Fruit fly (Drosophila melanogaster) whole organism, embryonic: ENCODE data around the gene Ctr1B.

Source experiments
- Blimp-1 ChIP-seq: fragments of 200-800 bp; sonication (Bioruptor generic); optimal IDR thresholded peaks from 3 replicates; lab custom pipeline; 2018; ENCODE audit warnings: missing biosample characterization, missing genetic modification characterization, mild to moderate bottlenecking, moderate library complexity, missing genetic modification reagents
- Bteb2 ChIP-seq: fragments of 200-800 bp; sonication (Bioruptor generic); optimal IDR thresholded peaks from 2 replicates; lab custom pipeline; 2016; ENCODE audit warnings: missing biosample characterization, missing genetic modification characterization
- CG12071 ChIP-seq: fragments of 200-800 bp; sonication (Bioruptor generic); optimal IDR thresholded peaks from 3 replicates; lab custom pipeline; 2018; ENCODE audit warnings: missing biosample characterization, mild to moderate bottlenecking, missing genetic modification characterization
- CG12236 ChIP-seq: fragments of 200-800 bp; sonication (Bioruptor generic); optimal IDR thresholded peaks from 2 replicates; lab custom pipeline; 2016; ENCODE audit warnings: missing biosample characterization, missing genetic modification characterization
- CG15479 ChIP-seq: fragments of 200-800 bp; sonication (Bioruptor generic); optimal IDR thresholded peaks from 3 replicates; lab custom pipeline; 2019; ENCODE audit warnings: missing biosample characterization, mild to moderate bottlenecking, missing genetic modification characterization, moderate library complexity
- CG17802 ChIP-seq: fragments of 200-800 bp; sonication (Bioruptor generic); optimal IDR thresholded peaks from 2 replicates; lab custom pipeline; 2018; ENCODE audit warnings: missing biosample characterization, mild to moderate bottlenecking, missing genetic modification characterization, moderate library complexity
- CG1792 ChIP-seq: fragments of 200-800 bp; sonication (Bioruptor generic); optimal IDR thresholded peaks from 2 replicates; lab custom pipeline; 2016; ENCODE audit warnings: missing biosample characterization, missing genetic modification characterization
- CG30403 ChIP-seq: fragments of 200-800 bp; sonication (Bioruptor generic); optimal IDR thresholded peaks from 3 replicates; lab custom pipeline; 2016; ENCODE audit warnings: missing biosample characterization, missing genetic modification characterization
- CG4404 ChIP-seq: fragments of 200-800 bp; sonication (Bioruptor generic); IDR thresholded peaks from 2 replicates; pipeline ENCODE4 v1.3.6; 2022; ENCODE audit warnings: missing biosample characterization, missing genetic modification characterization
- CG6791 ChIP-seq: fragments of 200-800 bp; sonication (Bioruptor generic); IDR thresholded peaks from 3 replicates; pipeline ENCODE4 v1.3.6; 2022; ENCODE audit warnings: missing biosample characterization, missing genetic modification characterization; ENCODE audit not compliant: partially characterized antibody
- CG7357 ChIP-seq: fragments of 200-800 bp; sonication (Bioruptor generic); IDR thresholded peaks from 3 replicates; pipeline ENCODE4 v1.3.6; 2022; ENCODE audit warnings: missing biosample characterization, missing genetic modification characterization
- CG7372 ChIP-seq: fragments of 200-800 bp; sonication (Bioruptor generic); IDR thresholded peaks from 2 replicates; pipeline ENCODE4 v1.3.6; 2022; ENCODE audit warnings: missing biosample characterization, missing genetic modification characterization
- CG7556 ChIP-seq: fragments of 200-800 bp; sonication (Bioruptor generic); optimal IDR thresholded peaks from 2 replicates; lab custom pipeline; 2017; ENCODE audit warnings: missing biosample characterization, mild to moderate bottlenecking, missing genetic modification characterization
- CG7839 ChIP-seq: fragments of 200-800 bp; sonication (Bioruptor generic); optimal IDR thresholded peaks from 3 replicates; lab custom pipeline; 2018; ENCODE audit warnings: missing biosample characterization, mild to moderate bottlenecking, missing genetic modification characterization, moderate library complexity
- CG8388 ChIP-seq: fragments of 200-800 bp; sonication (Bioruptor generic); optimal IDR thresholded peaks from 2 replicates; lab custom pipeline; 2019; ENCODE audit warnings: missing biosample characterization, mild to moderate bottlenecking, missing genetic modification characterization, moderate library complexity
- CG9215 ChIP-seq: fragments of 200-800 bp; sonication (Bioruptor generic); IDR thresholded peaks from 2 replicates; pipeline ENCODE4 v1.3.6; 2022; ENCODE audit warnings: missing biosample characterization, missing genetic modification characterization
- CG9727 ChIP-seq: fragments of 200-800 bp; sonication (Bioruptor generic); optimal IDR thresholded peaks from 3 replicates; lab custom pipeline; 2017; ENCODE audit warnings: missing biosample characterization, mild to moderate bottlenecking, missing genetic modification characterization
- D ChIP-seq, 2 experiments: fragments of 200-800 bp in 1 of 2; fragments of >200 bp in 1 of 2; sonication (Bioruptor generic) in 1 of 2; optimal IDR thresholded peaks; 2 replicates in 1 of 2; 3 replicates in 1 of 2; lab custom pipeline; 2017; ENCODE audit warnings: mild to moderate bottlenecking in 1 of 2, missing biosample characterization in 1 of 2, missing genetic modification characterization in 1 of 2, missing genetic modification reagents in 1 of 2
- ERR ChIP-seq: fragments of 200-800 bp; sonication (Bioruptor generic); optimal IDR thresholded peaks from 2 replicates; lab custom pipeline; 2016; ENCODE audit warnings: missing biosample characterization, missing genetic modification characterization
- Elba2 ChIP-seq: fragments of 200-800 bp; sonication (Bioruptor generic); optimal IDR thresholded peaks from 3 replicates; lab custom pipeline; 2016; ENCODE audit warnings: missing biosample characterization, missing genetic modification characterization
- H2.0 ChIP-seq: fragments of 200-800 bp; sonication (Bioruptor generic); IDR thresholded peaks from 2 replicates; pipeline ENCODE4 v1.3.6; 2022; ENCODE audit warnings: missing biosample characterization, missing genetic modification characterization
- HHEX ChIP-seq: fragments of 200-800 bp; sonication (Bioruptor generic); optimal IDR thresholded peaks from 3 replicates; lab custom pipeline; 2017; ENCODE audit warnings: missing biosample characterization, mild to moderate bottlenecking, missing genetic modification characterization, missing genetic modification reagents
- Lpt ChIP-seq: fragments of >200 bp; optimal IDR thresholded peaks from 2 replicates; lab custom pipeline; 2018; ENCODE audit warnings: missing biosample characterization, missing genetic modification characterization
- Meics ChIP-seq: fragments of 200-800 bp; sonication (Bioruptor generic); optimal IDR thresholded peaks from 2 replicates; lab custom pipeline; 2017; ENCODE audit warnings: missing biosample characterization, mild to moderate bottlenecking, missing genetic modification characterization
- Nf-YB ChIP-seq: fragments of 200-800 bp; sonication (Bioruptor generic); optimal IDR thresholded peaks from 3 replicates; lab custom pipeline; 2019; ENCODE audit warnings: missing biosample characterization, mild to moderate bottlenecking, missing genetic modification characterization, moderate library complexity
- Pdp1 ChIP-seq, 2 experiments: fragments of 200-800 bp; sonication (Bioruptor generic); optimal IDR thresholded peaks; 3 replicates each; lab custom pipeline; 2016; ENCODE audit warnings: missing biosample characterization in 2 of 2, missing genetic modification characterization in 2 of 2, mild to moderate bottlenecking in 1 of 2, moderate library complexity in 1 of 2
- Sox100B ChIP-seq: fragments of 200-800 bp; sonication (Bioruptor generic); optimal IDR thresholded peaks from 3 replicates; lab custom pipeline; 2018; ENCODE audit warnings: missing biosample characterization, mild to moderate bottlenecking, missing genetic modification characterization
- Trl ChIP-seq, 3 experiments: fragments of >200 bp in 2 of 3; fragments of 200-800 bp in 1 of 3; sonication (Bioruptor generic) in 1 of 3; optimal IDR thresholded peaks; 2 replicates in 1 of 3; 3 replicates in 2 of 3; lab custom pipeline; 2016 to 2017; ENCODE audit warnings: missing biosample characterization in 1 of 3, missing genetic modification characterization in 1 of 3
- aop ChIP-seq: fragments of 200-800 bp; sonication (Bioruptor generic); IDR thresholded peaks from 2 replicates; pipeline ENCODE4 v1.3.6; 2022; ENCODE audit warnings: missing biosample characterization, missing genetic modification characterization
- ase ChIP-seq: fragments of 200-800 bp; sonication (Bioruptor generic); IDR thresholded peaks from 3 replicates; pipeline ENCODE4 v1.3.6; 2022; ENCODE audit warnings: missing biosample characterization, missing genetic modification characterization
- bowl ChIP-seq: fragments of 200-800 bp; sonication (Bioruptor generic); IDR thresholded peaks from 2 replicates; pipeline ENCODE4 v1.3.6; 2022; ENCODE audit warnings: missing biosample characterization, missing genetic modification characterization
- gcm2 ChIP-seq: fragments of 200-800 bp; sonication (Bioruptor generic); optimal IDR thresholded peaks from 2 replicates; lab custom pipeline; 2016; ENCODE audit warnings: missing biosample characterization, missing genetic modification characterization
- insv ChIP-seq, 2 experiments: fragments of 200-800 bp; sonication (Bioruptor generic); optimal IDR thresholded peaks; 3 replicates each; lab custom pipeline; 2016 to 2018; ENCODE audit warnings: missing biosample characterization in 2 of 2, missing genetic modification characterization in 2 of 2
- luna ChIP-seq: fragments of 200-800 bp; sonication (Bioruptor generic); optimal IDR thresholded peaks from 2 replicates; lab custom pipeline; 2016; ENCODE audit warnings: missing biosample characterization, missing genetic modification characterization
- mam ChIP-seq: fragments of 200-800 bp; sonication (Bioruptor generic); optimal IDR thresholded peaks from 3 replicates; lab custom pipeline; 2016; ENCODE audit warnings: missing biosample characterization, missing genetic modification characterization
- nmo ChIP-seq: fragments of 200-800 bp; sonication (Bioruptor generic); optimal IDR thresholded peaks from 2 replicates; lab custom pipeline; 2018; ENCODE audit warnings: missing biosample characterization, mild to moderate bottlenecking, missing genetic modification characterization, moderate library complexity
- org-1 ChIP-seq: fragments of 200-800 bp; sonication (Bioruptor generic); optimal IDR thresholded peaks from 2 replicates; lab custom pipeline; 2017; ENCODE audit warnings: missing biosample characterization, missing genetic modification characterization
- ranshi ChIP-seq: fragments of 200-800 bp; sonication (Bioruptor generic); IDR thresholded peaks from 2 replicates; pipeline ENCODE4 v1.3.6; 2022; ENCODE audit warnings: missing biosample characterization, missing genetic modification characterization
- row ChIP-seq: fragments of 200-800 bp; sonication (Bioruptor generic); IDR thresholded peaks from 3 replicates; pipeline ENCODE4 v1.3.6; 2022; ENCODE audit warnings: missing biosample characterization, missing genetic modification characterization
- sr ChIP-seq: fragments of 200-800 bp; sonication (Bioruptor generic); IDR thresholded peaks from 3 replicates; pipeline ENCODE4 v1.3.6; 2022; ENCODE audit warnings: missing biosample characterization, missing genetic modification characterization
- tll ChIP-seq, 2 experiments: fragments of 200-800 bp in 1 of 2; fragments of >200 bp in 1 of 2; sonication (Bioruptor generic) in 1 of 2; optimal IDR thresholded peaks; 2 replicates each; lab custom pipeline; 2017 to 2019; ENCODE audit warnings: missing biosample characterization in 2 of 2, missing genetic modification characterization in 2 of 2, mild to moderate bottlenecking in 1 of 2, moderate library complexity in 1 of 2
- trem ChIP-seq: fragments of 200-800 bp; optimal IDR thresholded peaks from 3 replicates; lab custom pipeline; 2019; ENCODE audit warnings: missing biosample characterization, mild to moderate bottlenecking, missing genetic modification characterization, moderate library complexity
- twi ChIP-seq: fragments of 200-800 bp; optimal IDR thresholded peaks from 2 replicates; lab custom pipeline; 2019; ENCODE audit warnings: missing biosample characterization, mild to moderate bottlenecking, missing genetic modification characterization, moderate library complexity
- zen ChIP-seq: fragments of 200-800 bp; sonication (Bioruptor generic); optimal IDR thresholded peaks from 3 replicates; lab custom pipeline; 2018; ENCODE audit warnings: missing biosample characterization, mild to moderate bottlenecking, missing genetic modification characterization, moderate library complexity

The Ctr1B gene

DNA sequence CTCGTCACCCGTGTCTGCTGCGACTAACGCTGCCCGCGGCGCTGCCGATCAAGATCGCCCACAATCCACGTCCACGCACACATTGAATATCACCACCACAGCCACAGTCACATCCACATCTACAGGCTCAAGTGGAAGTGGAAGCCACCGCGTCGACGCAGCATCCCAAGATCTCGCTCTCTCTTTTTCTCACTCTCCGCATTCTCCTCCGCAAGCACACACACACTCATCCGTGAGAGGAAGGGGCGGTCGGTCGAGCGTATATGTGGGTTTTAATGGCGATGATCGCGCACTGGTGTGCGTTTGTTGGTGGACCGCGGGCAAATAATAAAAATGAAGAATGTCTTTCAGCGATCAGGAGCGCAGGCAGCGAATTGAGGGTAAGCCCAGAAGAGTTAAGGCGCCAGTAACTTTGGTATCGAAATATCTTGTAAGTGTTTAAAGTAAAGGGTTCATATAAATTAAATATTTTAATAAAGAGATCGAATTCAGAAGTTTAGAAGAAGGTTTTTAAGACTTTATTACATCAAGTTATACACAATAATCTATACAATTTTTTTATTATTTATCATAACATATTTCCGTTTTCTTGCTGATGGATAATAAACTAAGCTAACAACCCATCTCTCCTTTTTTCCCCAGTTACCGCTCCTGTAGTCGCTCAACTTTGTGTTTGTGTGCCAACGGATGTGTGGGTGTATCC, 16.5 kb downstream of the Ctr1B start, which contains the start of gene Poxm (continued):
- TF ChIP-seq Blimp-1 (GFP tag; lab: Kevin White, UChicago) (peak; percentile 87), ase (GFP tag; lab: Robert Waterston, UW) (peak; percentile 79), luna (GFP tag; lab: Kevin White, UChicago) (no peak), bowl (GFP tag; lab: Robert Waterston, UW) (no peak), mam (GFP tag; lab: Kevin White, UChicago) (peak; percentile 60), gcm2 (peak; percentile 61), CG30403 (GFP tag; lab: Kevin White, UChicago) (peak; percentile 95), CG12236 (GFP tag; lab: Kevin White, UChicago) (no peak), Meics (GFP tag; lab: Kevin White, UChicago) (peak; percentile 87), H2.0 (GFP tag; lab: Robert Waterston, UW) (peak; percentile 53)

DNA sequence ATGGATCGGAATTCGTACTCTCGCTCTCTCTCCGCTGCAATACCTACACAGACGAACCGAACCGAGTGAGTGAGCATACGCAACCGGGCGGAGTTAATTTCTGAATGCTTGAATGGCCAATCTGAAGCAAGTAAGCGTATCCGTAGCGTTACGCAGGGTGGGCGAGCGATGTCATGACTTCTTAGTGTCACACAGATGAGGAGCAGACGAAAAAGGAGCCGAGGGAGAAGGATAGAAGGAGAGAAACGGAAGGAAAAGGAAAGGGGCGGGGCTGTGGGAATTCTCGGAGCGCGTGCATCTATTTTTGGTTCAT, 17.0 kb downstream of the Ctr1B start:
- TF ChIP-seq sr (GFP tag; lab: Robert Waterston, UW) (peak; percentile 78; the same call in 2 of the 3 replicates), CG7357 (0 out of 3 replicates have a peak, but pooled peaks have one; percentile 4), CG6791 (GFP tag; lab: Robert Waterston, UW) (peak; percentile 19; the same call in 1 of the 3 replicates), HHEX (GFP tag; lab: Kevin White, UChicago) (no peak), CG7556 (GFP tag; lab: Kevin White, UChicago) (peak; percentile 31), Lpt (GFP tag; lab: Kevin White, UChicago) (no peak), ranshi (no peak), Nf-YB (GFP tag; lab: Kevin White, UChicago) (peak; percentile 91), CG12071 (GFP tag; lab: Kevin White, UChicago) (no peak), CG9215 (GFP tag; lab: Robert Waterston, UW) (no peak), CG30403 (GFP tag; lab: Kevin White, UChicago) (peak; percentile 19), Trl (optimal IDR thresholded peaks at IDR 0.05; lab: Kevin White, UChicago) (peak in 1 of 2 experiments; percentile 54), Trl (GFP tag; optimal IDR thresholded peaks at IDR 0.05; lab: Kevin White, UChicago) (no peak)

DNA sequence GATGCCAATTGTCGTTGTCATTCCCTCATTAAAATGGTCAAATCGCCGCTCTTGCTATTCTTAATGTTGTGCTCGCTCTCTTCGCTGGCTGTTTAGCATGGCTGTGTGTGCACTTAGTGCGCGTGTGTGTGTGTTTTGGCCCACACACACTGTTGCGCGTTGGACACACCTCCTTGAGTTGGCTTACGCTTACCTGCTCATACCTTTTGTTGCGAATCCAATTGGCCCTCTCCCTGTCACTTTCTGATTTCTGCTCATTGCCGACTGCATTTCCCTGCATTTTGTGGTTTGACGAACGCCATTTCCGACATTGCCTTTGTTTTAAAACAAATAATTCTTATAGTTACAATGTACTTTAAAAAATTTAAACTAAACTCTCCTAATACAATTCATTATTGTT, 17.6 kb downstream of the Ctr1B start:
- TF ChIP-seq org-1 (GFP tag; lab: Kevin White, UChicago), result no peak
- TF ChIP-seq aop (GFP tag; lab: Robert Waterston, UW), result no peak
- peak; percentile 41 for TF ChIP-seq CG15479 (GFP tag; lab: Kevin White, UChicago)
- peak in 1 of 2 experiments; percentile 8 for TF ChIP-seq insv (GFP tag; optimal IDR thresholded peaks at IDR 0.05; lab: Kevin White, UChicago)
- TF ChIP-seq CG17802 (tag; lab: Kevin White, UChicago), result no peak
- TF ChIP-seq tll (GFP tag; optimal IDR thresholded peaks at IDR 0.05; lab: Kevin White, UChicago), result peak in 1 of 2 experiments; percentile 27
- 0 out of 2 replicates have a peak, but pooled peaks have one; percentile 3 for TF ChIP-seq CG7372 (GFP tag; lab: Robert Waterston, UW)
- peak; percentile 44 for TF ChIP-seq zen (tag; lab: Kevin White, UChicago)
- no peak for TF ChIP-seq CG1792
- TF ChIP-seq Elba2, result peak; percentile 93

DNA sequence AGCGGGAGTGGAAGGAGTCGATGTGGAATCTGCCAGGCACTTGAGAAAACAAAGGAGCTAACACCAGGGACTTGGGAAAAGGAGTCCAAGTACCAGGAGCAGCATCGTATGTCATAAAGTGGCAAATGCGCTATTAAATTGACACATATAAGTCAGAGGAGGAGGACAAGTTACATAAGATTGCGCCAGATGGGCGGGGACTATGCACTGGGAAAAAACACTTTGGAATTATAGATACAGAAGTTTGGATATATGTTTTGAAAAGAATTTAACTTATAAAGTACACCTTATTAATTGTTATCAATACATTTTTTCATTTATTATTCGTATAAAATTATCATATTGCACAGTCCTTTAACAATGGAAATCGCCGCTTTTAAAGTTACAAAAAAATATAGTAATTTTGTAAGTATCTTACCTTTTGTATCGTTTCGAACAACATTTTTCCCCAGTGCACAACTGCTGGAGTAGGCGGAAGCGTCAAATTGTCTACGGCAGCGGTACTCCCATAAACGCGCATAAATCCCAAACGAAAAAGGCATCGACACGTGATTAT, 18.7 kb downstream of the Ctr1B start:
- TF ChIP-seq CG4404 (GFP tag; lab: Robert Waterston, UW) (peak; percentile 39), Sox100B (GFP tag; lab: Kevin White, UChicago) (no peak), CG7839 (tag; lab: Kevin White, UChicago) (peak; percentile 13), twi (tag; lab: Kevin White, UChicago) (no peak), row (peak; percentile 30; the same call in 1 of the 3 replicates), nmo (peak; percentile 41), CG8388 (peak; percentile 6), CG9727 (GFP tag; lab: Kevin White, UChicago) (peak; percentile 62), Bteb2 (GFP tag; lab: Kevin White, UChicago) (no peak), Pdp1 (GFP tag; optimal IDR thresholded peaks at IDR 0.05; lab: Kevin White, UChicago) (peak in 1 of 2 experiments; percentile 51), trem (peak; percentile 7), ERR (no peak), D (optimal IDR thresholded peaks at IDR 0.05; lab: Kevin White, UChicago) (no peak), D (GFP tag; optimal IDR thresholded peaks at IDR 0.05; lab: Kevin White, UChicago) (no peak)
